Fruit fly (Drosophila melanogaster) whole organism, embryonic: ENCODE results near the gene eEF1alpha2.

ENCODE experiments used
- Antp ChIP-seq: fragments of 200-800 bp; sonication (Bioruptor generic); optimal IDR thresholded peaks from 3 replicates; lab custom pipeline; 2016; ENCODE audit warnings: missing biosample characterization, missing genetic modification characterization
- Awh ChIP-seq: fragments of 200-800 bp; sonication (Bioruptor generic); IDR thresholded peaks from 2 replicates; pipeline ENCODE4, ENCODE4 v1.3.6; 2022; ENCODE audit warnings: missing biosample characterization, missing genetic modification characterization
- B-H2 ChIP-seq: fragments of 200-800 bp; sonication (Bioruptor generic); optimal IDR thresholded peaks from 2 replicates; lab custom pipeline; 2018; ENCODE audit warnings: missing biosample characterization, mild to moderate bottlenecking, missing genetic modification characterization
- Bgb ChIP-seq: fragments of 200-800 bp; sonication (Bioruptor generic); IDR thresholded peaks from 2 replicates; pipeline ENCODE4 v1.3.6; 2022; ENCODE audit warnings: missing biosample characterization, missing genetic modification characterization; ENCODE audit not compliant: partially characterized antibody
- Bteb2 ChIP-seq: fragments of 200-800 bp; sonication (Bioruptor generic); optimal IDR thresholded peaks from 2 replicates; lab custom pipeline; 2016; ENCODE audit warnings: missing biosample characterization, missing genetic modification characterization
- CG10366 ChIP-seq: fragments of 200-800 bp; sonication (Bioruptor generic); IDR thresholded peaks from 2 replicates; pipeline ENCODE4 v1.3.6; 2022; ENCODE audit warnings: missing biosample characterization, missing genetic modification characterization
- CG10565 ChIP-seq: fragments of 200-800 bp; sonication (Bioruptor generic); optimal IDR thresholded peaks from 3 replicates; lab custom pipeline; 2016; ENCODE audit warnings: missing biosample characterization, mild to moderate bottlenecking, missing genetic modification characterization
- CG11696 ChIP-seq: fragments of 200-800 bp; sonication (Bioruptor generic); IDR thresholded peaks from 2 replicates; pipeline ENCODE4 v1.3.6; 2022; ENCODE audit warnings: missing biosample characterization, missing genetic modification characterization
- CG12236 ChIP-seq: fragments of 200-800 bp; sonication (Bioruptor generic); optimal IDR thresholded peaks from 2 replicates; lab custom pipeline; 2016; ENCODE audit warnings: missing biosample characterization, missing genetic modification characterization
- CG13894 ChIP-seq: fragments of 200-800 bp; sonication (Bioruptor generic); optimal IDR thresholded peaks from 3 replicates; lab custom pipeline; 2018; ENCODE audit warnings: missing biosample characterization, mild to moderate bottlenecking, missing genetic modification characterization, moderate library complexity
- CG14441 ChIP-seq: fragments of 200-800 bp; sonication (Bioruptor generic); IDR thresholded peaks from 2 replicates; pipeline ENCODE4 v1.3.6; 2022; ENCODE audit warnings: missing biosample characterization, missing genetic modification characterization
- CG14860 ChIP-seq: fragments of 200-800 bp; sonication (Bioruptor generic); IDR thresholded peaks from 3 replicates; pipeline ENCODE4 v1.3.6; 2022; ENCODE audit warnings: missing biosample characterization, missing genetic modification characterization; ENCODE audit not compliant: partially characterized antibody
- CG17328 ChIP-seq: fragments of 200-800 bp; sonication (Bioruptor generic); IDR thresholded peaks from 2 replicates; pipeline ENCODE4 v1.3.6; 2022; ENCODE audit warnings: missing biosample characterization, missing genetic modification characterization
- CG1832 ChIP-seq: fragments of 200-800 bp; sonication (Bioruptor generic); optimal IDR thresholded peaks from 2 replicates; lab custom pipeline; 2017; ENCODE audit warnings: missing biosample characterization, mild to moderate bottlenecking, missing genetic modification characterization, inconsistent platforms
- CG18476 ChIP-seq: fragments of 200-800 bp; sonication (Bioruptor generic); optimal IDR thresholded peaks from 2 replicates; lab custom pipeline; 2016; ENCODE audit warnings: missing biosample characterization, mild to moderate bottlenecking, missing genetic modification characterization
- CG18599 ChIP-seq: fragments of 200-800 bp; sonication (Bioruptor generic); optimal IDR thresholded peaks from 3 replicates; lab custom pipeline; 2017; ENCODE audit warnings: missing biosample characterization, missing genetic modification characterization, mild to moderate bottlenecking, moderate library complexity, missing genetic modification reagents
- CG2199 ChIP-seq: fragments of 200-800 bp; sonication (Bioruptor generic); IDR thresholded peaks from 3 replicates; pipeline ENCODE4 v1.3.6; 2022; ENCODE audit warnings: missing biosample characterization, missing genetic modification characterization
- CG2889 ChIP-seq: fragments of 200-800 bp; sonication (Bioruptor generic); IDR thresholded peaks from 3 replicates; pipeline ENCODE4 v1.3.6; 2022; ENCODE audit warnings: missing biosample characterization, missing genetic modification characterization
- CG34422 ChIP-seq: fragments of 200-800 bp; sonication (Bioruptor generic); IDR thresholded peaks from 3 replicates; pipeline ENCODE4 v1.3.6; 2022; ENCODE audit warnings: missing biosample characterization, missing genetic modification characterization
- CG6689 ChIP-seq: fragments of 200-800 bp; sonication (Bioruptor generic); IDR thresholded peaks from 2 replicates; pipeline ENCODE4 v1.3.6; 2022; ENCODE audit warnings: missing biosample characterization, missing genetic modification characterization
- CG7786 ChIP-seq: fragments of 200-800 bp; sonication (Bioruptor generic); optimal IDR thresholded peaks from 2 replicates; lab custom pipeline; 2016; ENCODE audit warnings: missing biosample characterization, missing genetic modification characterization
- CG9797 ChIP-seq: fragments of 200-800 bp; sonication (Bioruptor generic); optimal IDR thresholded peaks from 3 replicates; lab custom pipeline; 2018; ENCODE audit warnings: missing biosample characterization, mild to moderate bottlenecking, missing genetic modification characterization
- D ChIP-seq, 2 experiments: fragments of 200-800 bp in 1 of 2; fragments of >200 bp in 1 of 2; sonication (Bioruptor generic) in 1 of 2; optimal IDR thresholded peaks; 2 replicates in 1 of 2; 3 replicates in 1 of 2; lab custom pipeline; 2017; ENCODE audit warnings: mild to moderate bottlenecking in 1 of 2, missing biosample characterization in 1 of 2, missing genetic modification characterization in 1 of 2, missing genetic modification reagents in 1 of 2
- Deaf1 ChIP-seq: fragments of 200-800 bp; optimal IDR thresholded peaks from 3 replicates; lab custom pipeline; 2019; ENCODE audit warnings: missing biosample characterization, mild to moderate bottlenecking, missing genetic modification characterization, moderate library complexity
- Dek ChIP-seq: fragments of 200-800 bp; sonication (Bioruptor generic); optimal IDR thresholded peaks from 3 replicates; lab custom pipeline; 2019; ENCODE audit warnings: missing biosample characterization, mild to moderate bottlenecking, missing genetic modification characterization, moderate library complexity
- Ets65A ChIP-seq: fragments of 200-800 bp; sonication (Bioruptor generic); peaks from one replicate; lab custom pipeline; 2016; ENCODE audit warnings: missing biosample characterization, missing genetic modification characterization
- HLHmδ ChIP-seq: fragments of 200-800 bp; sonication (Bioruptor generic); optimal IDR thresholded peaks from 2 replicates; lab custom pipeline; 2018; ENCODE audit warnings: missing biosample characterization, mild to moderate bottlenecking, missing genetic modification characterization, moderate library complexity
- Hsf ChIP-seq: fragments of 200-800 bp; sonication (Bioruptor generic); optimal IDR thresholded peaks from 3 replicates; lab custom pipeline; 2016; ENCODE audit warnings: missing biosample characterization, missing genetic modification characterization
- MTF-1 ChIP-seq: fragments of 200-800 bp; sonication (Bioruptor generic); optimal IDR thresholded peaks from 2 replicates; lab custom pipeline; 2018; ENCODE audit warnings: missing biosample characterization, mild to moderate bottlenecking, missing genetic modification characterization, borderline replicate concordance
- Med ChIP-seq: fragments of 200-800 bp; sonication (Bioruptor generic); peaks from one replicate; lab custom pipeline; 2016; ENCODE audit warnings: missing biosample characterization, missing genetic modification characterization, mild to moderate bottlenecking, inconsistent platforms, moderate library complexity
- Meics ChIP-seq: fragments of 200-800 bp; sonication (Bioruptor generic); optimal IDR thresholded peaks from 2 replicates; lab custom pipeline; 2017; ENCODE audit warnings: missing biosample characterization, mild to moderate bottlenecking, missing genetic modification characterization
- Six4 ChIP-seq: fragments of 200-800 bp; sonication (Bioruptor generic); optimal IDR thresholded peaks from 2 replicates; lab custom pipeline; 2016; ENCODE audit warnings: missing biosample characterization, missing genetic modification characterization
- Ssrp ChIP-seq: fragments of 200-800 bp; sonication (Bioruptor generic); optimal IDR thresholded peaks from 2 replicates; lab custom pipeline; 2018; ENCODE audit warnings: missing biosample characterization, mild to moderate bottlenecking, missing genetic modification characterization, moderate library complexity
- Stat92E ChIP-seq, 3 experiments: fragments of >200 bp in 2 of 3; fragments of 200-800 bp in 1 of 3; sonication (Bioruptor generic) in 1 of 3; optimal IDR thresholded peaks; 2 replicates each; lab custom pipeline; 2017 to 2019; ENCODE audit warnings: missing biosample characterization in 3 of 3, missing genetic modification characterization in 3 of 3, mild to moderate bottlenecking in 1 of 3, moderate library complexity in 1 of 3
- ac ChIP-seq: fragments of 200-800 bp; sonication (Bioruptor generic); optimal IDR thresholded peaks from 3 replicates; lab custom pipeline; 2017; ENCODE audit warnings: missing biosample characterization, mild to moderate bottlenecking, missing genetic modification characterization
- bbx ChIP-seq: fragments of 200-800 bp; sonication (Bioruptor generic); IDR thresholded peaks from 2 replicates; pipeline ENCODE4 v1.3.6; 2022; ENCODE audit warnings: missing biosample characterization, missing genetic modification characterization; ENCODE audit not compliant: partially characterized antibody
- her ChIP-seq: fragments of 200-800 bp; sonication (Bioruptor generic); optimal IDR thresholded peaks from 2 replicates; lab custom pipeline; 2016; ENCODE audit warnings: missing biosample characterization, missing genetic modification characterization
- kah ChIP-seq: fragments of 200-800 bp; sonication (Bioruptor generic); optimal IDR thresholded peaks from 2 replicates; lab custom pipeline; 2018; ENCODE audit warnings: missing biosample characterization, mild to moderate bottlenecking, missing genetic modification characterization
- kni ChIP-seq: fragments of 200-800 bp; sonication (Bioruptor generic); optimal IDR thresholded peaks from 3 replicates; lab custom pipeline; 2017; ENCODE audit warnings: mild to moderate bottlenecking, missing biosample characterization, missing genetic modification reagents, missing genetic modification characterization
- lab ChIP-seq: fragments of 200-800 bp; sonication (Bioruptor generic); optimal IDR thresholded peaks from 3 replicates; lab custom pipeline; 2017; ENCODE audit warnings: missing biosample characterization, missing genetic modification characterization, mild to moderate bottlenecking, moderate library complexity, missing genetic modification reagents
- lov ChIP-seq, 2 experiments: fragments of 200-800 bp in 1 of 2; fragments of >200 bp in 1 of 2; sonication (Bioruptor generic) in 1 of 2; IDR thresholded peaks in 1 of 2; optimal IDR thresholded peaks in 1 of 2; 2 replicates in 1 of 2; 3 replicates in 1 of 2; pipeline versions ENCODE4 v1.3.6 to Lab custom; 2017 to 2022; ENCODE audit warnings: missing biosample characterization in 1 of 2, missing genetic modification characterization in 1 of 2
- mam ChIP-seq: fragments of 200-800 bp; sonication (Bioruptor generic); optimal IDR thresholded peaks from 3 replicates; lab custom pipeline; 2016; ENCODE audit warnings: missing biosample characterization, missing genetic modification characterization
- pfk ChIP-seq: fragments of 200-800 bp; sonication (Bioruptor generic); optimal IDR thresholded peaks from 2 replicates; lab custom pipeline; 2018; ENCODE audit warnings: missing biosample characterization, mild to moderate bottlenecking, missing genetic modification characterization, moderate library complexity
- stwl ChIP-seq: fragments of 200-800 bp; sonication (Bioruptor generic); optimal IDR thresholded peaks from 3 replicates; lab custom pipeline; 2018; ENCODE audit warnings: missing biosample characterization, mild to moderate bottlenecking, missing genetic modification characterization, moderate library complexity
- trem ChIP-seq: fragments of 200-800 bp; optimal IDR thresholded peaks from 3 replicates; lab custom pipeline; 2019; ENCODE audit warnings: missing biosample characterization, mild to moderate bottlenecking, missing genetic modification characterization, moderate library complexity
- wek ChIP-seq: fragments of 200-800 bp; sonication (Bioruptor generic); optimal IDR thresholded peaks from 3 replicates; lab custom pipeline; 2018; ENCODE audit warnings: missing biosample characterization, mild to moderate bottlenecking, missing genetic modification characterization, moderate library complexity

The eEF1alpha2 gene

DNA sequence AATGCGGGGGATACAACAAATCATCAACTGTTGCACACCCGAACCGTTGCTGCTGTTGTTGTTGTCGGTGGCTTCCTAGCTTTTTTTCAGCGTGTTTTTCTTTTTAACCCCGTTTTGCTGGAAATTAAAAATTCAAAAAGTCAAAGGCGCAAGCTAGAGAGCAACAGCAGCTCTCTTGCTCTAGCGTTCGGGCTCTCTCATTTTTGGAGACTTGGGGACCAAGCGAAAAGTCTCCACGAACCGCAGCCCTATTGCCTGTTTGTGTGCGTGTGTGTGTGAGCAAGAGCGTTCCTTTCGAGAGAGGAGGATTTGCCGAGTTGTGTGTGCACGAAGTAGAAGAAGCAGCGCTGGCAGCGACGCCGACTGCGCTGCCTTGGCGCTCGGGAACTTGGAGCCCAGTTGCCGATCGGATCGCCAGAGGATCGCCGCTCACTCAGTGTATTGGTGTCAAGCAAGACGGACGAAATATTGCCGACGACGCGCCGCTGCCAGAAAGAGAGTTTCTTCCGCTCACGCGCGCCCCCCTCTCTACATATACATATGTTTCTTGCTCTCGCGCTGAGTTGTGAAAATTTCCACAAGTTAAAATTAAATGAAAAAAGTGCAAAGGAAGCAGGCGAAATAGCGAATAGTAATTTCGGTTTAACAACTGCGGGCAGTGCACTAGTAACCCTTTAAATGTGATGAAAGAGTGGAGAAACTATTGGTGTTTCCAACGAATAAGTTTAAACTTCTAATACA, 13.5 kb upstream of the eEF1alpha2 start (continued):
- TF ChIP-seq Bgb (GFP tag; lab: Robert Waterston, UW): peak; percentile 35; the same call in 1 of the 2 replicates
- no peak for TF ChIP-seq kah
- no peak for TF ChIP-seq CG14860
- no peak for TF ChIP-seq CG2889 (GFP tag; lab: Robert Waterston, UW)
- no peak for TF ChIP-seq trem (tag; lab: Kevin White, UChicago)
- TF ChIP-seq lov (optimal IDR thresholded peaks at IDR 0.05; lab: Kevin White, UChicago): no peak
- TF ChIP-seq lov (GFP tag; IDR thresholded peaks at IDR 0.05; lab: Robert Waterston, UW): peak; percentile 59; the same call in 1 of the 3 replicates
- peak; percentile 36 for TF ChIP-seq D (optimal IDR thresholded peaks at IDR 0.05; lab: Kevin White, UChicago)
- no peak for TF ChIP-seq D (GFP tag; optimal IDR thresholded peaks at IDR 0.05; lab: Kevin White, UChicago)
- peak; percentile 61 for TF ChIP-seq kni (GFP tag; lab: Kevin White, UChicago)
- TF ChIP-seq mam: no peak
- TF ChIP-seq ac: no peak
- peak; percentile 13 for TF ChIP-seq pfk
- no peak for TF ChIP-seq CG9797 (GFP tag; lab: Kevin White, UChicago)
- peak; percentile 43; the same call in 1 of the 3 replicates for TF ChIP-seq CG34422 (GFP tag; lab: Robert Waterston, UW)
- TF ChIP-seq Six4 (GFP tag; lab: Kevin White, UChicago): no peak
- peak; percentile 24 for TF ChIP-seq lab (GFP tag; lab: Kevin White, UChicago)
- TF ChIP-seq MTF-1: no peak
- TF ChIP-seq B-H2 (GFP tag; lab: Kevin White, UChicago): no peak
- no peak for TF ChIP-seq Hsf (GFP tag; lab: Kevin White, UChicago)
- peak; percentile 31 for TF ChIP-seq her (GFP tag; lab: Kevin White, UChicago)
- TF ChIP-seq CG14441 (GFP tag; lab: Robert Waterston, UW): 0 out of 2 replicates have a peak, but pooled peaks have one; percentile 17
- TF ChIP-seq wek: no peak
- no peak for TF ChIP-seq CG10565
- TF ChIP-seq Dek (tag; lab: Kevin White, UChicago): no peak
- TF ChIP-seq CG7786 (GFP tag; lab: Kevin White, UChicago): no peak
- no peak for TF ChIP-seq CG10366 (GFP tag; lab: Robert Waterston, UW)
- TF ChIP-seq CG18476 (GFP tag; lab: Kevin White, UChicago): no peak
- TF ChIP-seq Ssrp (tag; lab: Kevin White, UChicago): no peak
- TF ChIP-seq stwl: no peak
- TF ChIP-seq bbx (GFP tag; lab: Robert Waterston, UW): 0 out of 2 replicates have a peak, but pooled peaks have one; percentile 9
- TF ChIP-seq CG17328 (GFP tag; lab: Robert Waterston, UW): 0 out of 2 replicates have a peak, but pooled peaks have one; percentile 4
- peak; percentile 97 for TF ChIP-seq Deaf1 (tag; lab: Kevin White, UChicago)
- TF ChIP-seq CG13894 (tag; lab: Kevin White, UChicago): no peak
- peak; percentile 80 for TF ChIP-seq Med (GFP tag; lab: Kevin White, UChicago)
- peak; percentile 57 for TF ChIP-seq HLHmδ (GFP tag; lab: Kevin White, UChicago)
- TF ChIP-seq Stat92E (GFP tag; optimal IDR thresholded peaks at IDR 0.05; lab: Kevin White, UChicago): peak in 1 of 3 experiments; percentile 29
- peak; percentile 29 for TF ChIP-seq CG18599 (GFP tag; lab: Kevin White, UChicago)
- TF ChIP-seq Meics: peak; percentile 12
- TF ChIP-seq Antp (GFP tag; lab: Kevin White, UChicago): no peak
- no peak for TF ChIP-seq Awh (GFP tag; lab: Robert Waterston, UW)
- TF ChIP-seq Ets65A: no peak
- TF ChIP-seq CG2199 (GFP tag; lab: Robert Waterston, UW): peak; percentile 45; the same call in 2 of the 3 replicates
- no peak for TF ChIP-seq Bteb2 (GFP tag; lab: Kevin White, UChicago)
- TF ChIP-seq CG1832 (GFP tag; lab: Kevin White, UChicago): peak; percentile 51
- TF ChIP-seq CG11696 (GFP tag; lab: Robert Waterston, UW): peak; percentile 80
- peak; percentile 23; the same call in 1 of the 2 replicates for TF ChIP-seq CG6689 (GFP tag; lab: Robert Waterston, UW)
- TF ChIP-seq CG12236 (GFP tag; lab: Kevin White, UChicago): no peak
